Fruit fly (Drosophila melanogaster) whole organism, embryonic: ENCODE data around the gene CG33640.

Experiments
- C15 ChIP-seq: fragments of 200-800 bp; sonication (Bioruptor generic); IDR thresholded peaks from 3 replicates; pipeline ENCODE4 v1.3.6; 2022; ENCODE audit warnings: missing biosample characterization, missing genetic modification characterization
- CG12104 ChIP-seq: fragments of 200-800 bp; sonication (Bioruptor generic); optimal IDR thresholded peaks from 3 replicates; lab custom pipeline; 2016; ENCODE audit warnings: missing biosample characterization, missing genetic modification characterization
- CG12236 ChIP-seq: fragments of 200-800 bp; sonication (Bioruptor generic); optimal IDR thresholded peaks from 2 replicates; lab custom pipeline; 2016; ENCODE audit warnings: missing biosample characterization, missing genetic modification characterization
- CG2120 ChIP-seq: fragments of 200-800 bp; sonication (Bioruptor generic); optimal IDR thresholded peaks from 3 replicates; lab custom pipeline; 2016; ENCODE audit warnings: missing biosample characterization, missing genetic modification characterization
- CG2129 ChIP-seq: fragments of 200-800 bp; sonication (Bioruptor generic); IDR thresholded peaks from 2 replicates; pipeline ENCODE4 v1.3.6; 2022; ENCODE audit warnings: missing biosample characterization, missing genetic modification characterization; ENCODE audit not compliant: partially characterized antibody
- CG30403 ChIP-seq: fragments of 200-800 bp; sonication (Bioruptor generic); optimal IDR thresholded peaks from 3 replicates; lab custom pipeline; 2016; ENCODE audit warnings: missing biosample characterization, missing genetic modification characterization
- CG30431 ChIP-seq: fragments of 200-800 bp; sonication (Bioruptor generic); optimal IDR thresholded peaks from 2 replicates; lab custom pipeline; 2017; ENCODE audit warnings: missing biosample characterization, missing genetic modification characterization
- br ChIP-seq: fragments of >200 bp; optimal IDR thresholded peaks from 2 replicates; lab custom pipeline; 2017
- disco-r ChIP-seq: fragments of 200-800 bp; sonication (Bioruptor generic); optimal IDR thresholded peaks from 2 replicates; lab custom pipeline; 2016; ENCODE audit warnings: missing biosample characterization, missing genetic modification characterization
- vnd ChIP-seq: fragments of 200-800 bp; sonication (Bioruptor generic); IDR thresholded peaks from 3 replicates; pipeline ENCODE4 v1.3.6; 2022; ENCODE audit warnings: missing biosample characterization, missing genetic modification characterization; ENCODE audit not compliant: partially characterized antibody
- wor ChIP-seq: fragments of 200-800 bp; sonication (Bioruptor generic); IDR thresholded peaks from 2 replicates; pipeline ENCODE4 v1.3.6; 2022; ENCODE audit warnings: missing biosample characterization, missing genetic modification characterization

DNA sequence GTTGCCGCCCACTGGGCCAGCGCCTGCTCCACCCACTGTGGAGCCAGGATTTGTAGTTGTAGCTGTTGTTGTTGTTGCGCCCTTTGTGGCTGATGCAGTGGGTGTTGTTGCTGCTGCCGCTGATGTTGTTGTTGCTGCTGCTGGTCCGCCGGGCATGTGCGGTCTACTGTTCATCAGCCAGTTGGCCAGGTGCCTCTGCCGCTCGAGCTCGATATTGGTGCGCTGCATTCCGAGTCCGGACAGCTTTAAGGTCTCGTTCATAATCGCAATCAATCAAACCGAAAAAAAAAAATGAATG lies 14.7 kb upstream of the CG33640 start:
- no peak for TF ChIP-seq CG30403 (GFP tag; lab: Kevin White, UChicago)
- no peak for TF ChIP-seq disco-r
- TF ChIP-seq CG12104 (GFP tag; lab: Kevin White, UChicago), result no peak
- TF ChIP-seq CG2129 (GFP tag; lab: Robert Waterston, UW), result no peak
- no peak for TF ChIP-seq CG30431 (GFP tag; lab: Kevin White, UChicago)
- no peak for TF ChIP-seq CG12236 (GFP tag; lab: Kevin White, UChicago)
- no peak for TF ChIP-seq C15 (GFP tag; lab: Robert Waterston, UW)
- TF ChIP-seq br (lab: Kevin White, UChicago), result no peak
- no peak for TF ChIP-seq wor (GFP tag; lab: Robert Waterston, UW)
- no peak for TF ChIP-seq vnd (GFP tag; lab: Robert Waterston, UW)
- TF ChIP-seq CG2120 (GFP tag; lab: Kevin White, UChicago), result no peak
